Worm (Caenorhabditis elegans) whole organism, L4/young adult: ENCODE data around the gene ceh-75.

Experiments used
- W03F9.2 ChIP-seq: fragments of 150-350 bp; optimal IDR thresholded peaks from 2 replicates; lab custom pipeline; 2014; ENCODE audit warnings: missing biosample characterization, missing genetic modification characterization
- dao-5 ChIP-seq: sonication (generic microtip); optimal IDR thresholded peaks from 2 replicates; lab custom pipeline; 2016; ENCODE audit warnings: missing genotype, missing genetic modification characterization, moderate library complexity, missing compliant biosample characterization
- him-1 ChIP-seq: sonication (generic microtip); optimal IDR thresholded peaks from 2 replicates; lab custom pipeline; 2016; ENCODE audit warnings: missing genotype, missing genetic modification reagents, missing genetic modification characterization, missing compliant biosample characterization

Gene ceh-75

DNA sequence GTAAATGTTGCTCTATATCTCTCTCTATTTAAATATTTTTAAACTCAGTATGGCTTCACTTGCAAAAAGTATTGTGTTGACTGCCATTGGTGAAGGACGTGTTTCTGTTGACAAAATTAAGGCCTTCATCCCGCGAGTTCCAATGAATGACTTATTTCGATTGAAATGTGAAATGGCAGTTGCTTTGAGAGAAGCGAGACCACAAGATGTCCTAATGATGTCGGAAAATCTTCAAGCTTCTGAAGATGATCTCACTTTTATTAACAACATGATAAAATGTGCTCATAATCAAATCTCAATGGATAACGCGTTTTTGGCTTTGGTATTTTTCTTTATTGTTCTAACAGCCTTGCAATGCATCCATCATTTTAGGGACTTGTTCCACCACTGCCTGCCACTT, at the start of gene ceh-75:
Gene ceh-75, plus strand, starts transcription at position 50 of the 400 bp plus-strand sequence.
- TF ChIP-seq him-1 (no peak), dao-5 (no peak)

DNA sequence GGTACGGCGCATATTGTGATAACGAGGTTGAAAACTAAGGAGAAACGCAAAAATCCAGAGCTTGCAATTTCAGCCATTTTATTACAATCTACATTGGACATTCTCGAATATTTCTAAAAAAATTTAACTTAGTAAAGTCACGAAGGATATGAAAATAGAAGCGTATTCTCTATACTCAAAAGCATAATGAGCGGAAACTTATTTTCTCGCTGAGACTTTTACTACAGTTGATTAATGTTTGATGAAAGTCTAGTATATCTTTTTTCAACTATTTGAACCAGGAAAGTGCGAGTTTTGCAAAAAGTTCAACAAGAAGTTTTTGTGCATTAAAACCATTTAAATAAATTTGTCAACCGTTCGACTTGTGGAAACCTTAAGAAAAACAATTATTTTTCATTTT, 49.8 kb upstream of the ceh-75 start, which contains the start of gene srab-18:
Gene srab-18, minus strand, starts transcription at position 101 of the 400 bp plus-strand sequence.
- TF ChIP-seq dao-5 (no peak), him-1 (no peak), W03F9.2 (tag; lab: Kevin White, UChicago) (no peak)

DNA sequence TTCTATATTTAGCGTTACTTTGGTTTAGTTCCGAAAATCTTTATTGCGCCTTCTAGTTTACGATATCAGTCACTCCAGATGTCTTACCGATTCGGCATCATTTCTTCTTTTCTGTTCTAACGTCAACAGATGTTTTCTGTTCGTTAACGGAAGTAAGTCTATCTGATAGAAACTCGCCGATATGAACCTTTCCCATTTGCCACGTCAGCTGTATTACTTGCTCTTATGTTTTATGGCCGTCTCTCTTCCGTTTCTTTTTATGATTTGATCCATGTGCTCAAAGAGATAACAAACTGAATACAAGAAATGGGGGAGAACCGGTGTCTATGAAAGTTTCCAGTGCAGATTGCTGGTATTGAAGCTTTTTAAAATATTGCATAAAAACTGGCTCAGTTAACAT, 41.7 kb upstream of the ceh-75 start, which contains the start of gene srab-26:
Gene srab-26, minus strand, starts transcription at position 101 of the 400 bp plus-strand sequence.
- TF ChIP-seq him-1 = no peak
- TF ChIP-seq dao-5 = no peak
- TF ChIP-seq W03F9.2 (tag; lab: Kevin White, UChicago) = no peak

DNA sequence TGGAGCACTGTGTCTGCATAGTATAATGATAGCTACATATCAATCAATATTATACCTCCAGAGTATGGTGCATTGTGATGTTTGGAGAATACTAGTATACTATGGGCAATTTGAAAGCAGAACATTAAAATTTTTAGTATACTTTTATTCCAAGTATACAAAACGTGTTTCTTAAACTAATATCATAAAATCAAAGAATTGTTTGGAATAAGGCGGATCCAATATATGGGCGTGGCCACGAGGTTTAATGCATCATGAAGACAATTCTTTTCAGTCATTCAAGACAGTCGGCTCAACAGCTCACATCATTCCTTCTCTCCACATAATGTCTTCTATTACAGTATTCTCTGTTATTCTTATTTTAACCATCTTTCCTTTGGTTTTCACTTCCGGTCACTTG, 41.3 kb upstream of the ceh-75 start, which contains the start of gene sdz-31:
Gene sdz-31, plus strand, starts transcription at position 301 of the 400 bp plus-strand sequence.
- no peak for TF ChIP-seq dao-5

ce11 chrV:9885918-9886488, 35.1 kb upstream of the ceh-75 start, which contains the start of gene clp-9:
Gene clp-9 (minus strand): TSS chrV:9885968.
- no peak for TF ChIP-seq dao-5
- TF ChIP-seq him-1 = no peak
- no peak for TF ChIP-seq W03F9.2 (tag; lab: Kevin White, UChicago)

DNA sequence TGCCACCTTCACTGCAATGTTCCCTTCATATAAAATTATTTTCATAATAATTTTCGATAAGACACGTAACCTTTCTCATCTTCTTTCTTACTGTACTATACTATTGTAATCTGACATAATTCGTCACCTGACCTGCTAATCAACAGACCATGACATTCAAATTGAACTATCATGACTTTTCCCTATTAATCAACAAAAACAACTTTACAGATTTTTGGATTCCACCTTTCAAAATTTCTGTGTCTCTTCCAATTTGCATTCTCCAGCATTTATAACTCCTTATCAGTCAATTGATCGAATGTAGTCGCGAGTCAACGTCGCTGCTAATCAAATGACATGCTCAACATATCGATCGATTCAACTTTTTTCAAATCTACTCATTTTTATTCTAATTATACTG, 31.5 kb upstream of the ceh-75 start, which contains the start of gene fshr-1:
Gene fshr-1, plus strand, starts transcription at position 209 of the 400 bp plus-strand sequence.
- TF ChIP-seq dao-5 (no peak), him-1 (no peak), W03F9.2 (tag; lab: Kevin White, UChicago) (no peak)

- TF ChIP-seq him-1 (no peak), W03F9.2 (tag; lab: Kevin White, UChicago) (no peak), dao-5 (no peak)
Observed at ce11 chrV:9899278-9899677, 21.9 kb upstream of the ceh-75 start, which contains the start of gene egl-47. Gene egl-47 (plus strand): TSS chrV:9899578.

- no peak for TF ChIP-seq him-1
- TF ChIP-seq W03F9.2 (tag; lab: Kevin White, UChicago) = no peak
- TF ChIP-seq dao-5 = no peak
Observed at ce11 chrV:9901119-9901518, 20.0 kb upstream of the ceh-75 start.

DNA sequence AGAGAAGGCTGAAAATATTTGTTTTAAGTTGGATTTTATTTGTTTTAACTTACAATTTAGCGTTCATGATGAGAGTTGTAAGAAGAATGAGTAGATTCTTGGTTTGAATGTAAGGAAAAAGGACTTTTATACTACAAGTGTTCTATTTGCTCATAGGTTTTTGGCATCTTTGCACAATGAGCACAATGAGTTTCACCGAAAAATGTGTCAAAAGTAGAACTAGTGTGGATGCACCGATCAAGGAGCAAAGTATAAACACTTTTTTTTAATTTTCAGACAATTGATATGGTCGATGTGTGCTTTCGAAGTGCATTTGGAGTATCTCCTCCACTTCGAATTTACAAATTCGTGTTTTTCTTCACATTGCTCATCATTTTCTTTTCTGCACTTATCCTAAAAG, 15.0 kb upstream of the ceh-75 start, which contains the start of gene fipr-11:
Gene fipr-11, minus strand, starts transcription at position 101 of the 400 bp plus-strand sequence.
- no peak for TF ChIP-seq W03F9.2 (tag; lab: Kevin White, UChicago)

DNA sequence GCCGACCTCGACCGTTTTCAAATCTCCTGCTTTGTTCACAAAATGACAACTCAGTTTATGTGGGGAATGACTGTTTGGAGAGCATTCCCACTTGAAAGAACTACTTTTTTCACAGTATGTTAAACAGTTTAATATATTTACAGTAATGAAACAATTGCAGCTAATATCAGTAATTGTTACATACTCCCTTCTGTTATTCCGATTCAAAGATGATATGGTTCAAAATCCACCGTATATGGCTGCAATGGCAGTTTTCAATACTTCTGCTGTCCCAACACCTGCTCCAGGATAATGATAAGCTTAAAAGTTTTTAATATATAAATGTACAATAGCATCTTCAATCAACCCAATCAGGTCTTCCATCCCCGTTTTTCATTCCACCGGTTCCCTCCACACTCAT, 13.9 kb upstream of the ceh-75 start:
- TF ChIP-seq dao-5 = no peak

- TF ChIP-seq W03F9.2 (tag; lab: Kevin White, UChicago) = no peak
- no peak for TF ChIP-seq dao-5
- TF ChIP-seq him-1 = no peak
Observed at ce11 chrV:9909624-9910023, 11.5 kb upstream of the ceh-75 start.

- TF ChIP-seq dao-5 (no peak), him-1 (no peak), W03F9.2 (tag; lab: Kevin White, UChicago) (no peak)
Observed at ce11 chrV:9911165-9911564, 10.0 kb upstream of the ceh-75 start.

DNA sequence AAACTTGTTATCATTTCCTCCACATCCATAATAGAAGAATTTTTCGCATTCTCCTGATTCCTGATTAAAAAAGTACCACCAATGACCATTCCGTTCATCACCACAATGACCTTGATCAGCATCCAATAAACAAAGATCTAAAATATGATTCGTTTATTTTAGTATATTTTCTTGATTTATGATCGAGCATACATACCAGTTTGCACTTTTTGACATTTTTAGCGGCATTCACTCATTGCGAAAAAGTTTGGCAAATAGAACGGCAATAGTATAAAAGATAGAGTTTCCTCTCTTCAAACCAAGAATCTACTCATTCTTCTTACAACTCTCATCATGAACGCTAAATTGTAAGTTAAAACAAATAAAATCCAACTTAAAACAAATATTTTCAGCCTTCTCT, 7.3 kb upstream of the ceh-75 start, which contains the start of gene fipr-10:
Gene fipr-10, plus strand, starts transcription at position 301 of the 400 bp plus-strand sequence.
- TF ChIP-seq dao-5 = no peak
- TF ChIP-seq W03F9.2 (tag; lab: Kevin White, UChicago) = no peak
- no peak for TF ChIP-seq him-1

- TF ChIP-seq him-1 (no peak), W03F9.2 (tag; lab: Kevin White, UChicago) (no peak), dao-5 (no peak)
Observed at ce11 chrV:9915021-9915420, 6.1 kb upstream of the ceh-75 start, which contains the start of gene mec-9. Gene mec-9 (minus strand): TSS chrV:9915121.

ce11 chrV:9916665-9917064, 4.5 kb upstream of the ceh-75 start, which contains the start of gene C50H2.4:
Gene C50H2.4 (plus strand): TSS chrV:9916965.
- TF ChIP-seq W03F9.2 (tag; lab: Kevin White, UChicago) (no peak), him-1 (no peak), dao-5 (no peak)

DNA sequence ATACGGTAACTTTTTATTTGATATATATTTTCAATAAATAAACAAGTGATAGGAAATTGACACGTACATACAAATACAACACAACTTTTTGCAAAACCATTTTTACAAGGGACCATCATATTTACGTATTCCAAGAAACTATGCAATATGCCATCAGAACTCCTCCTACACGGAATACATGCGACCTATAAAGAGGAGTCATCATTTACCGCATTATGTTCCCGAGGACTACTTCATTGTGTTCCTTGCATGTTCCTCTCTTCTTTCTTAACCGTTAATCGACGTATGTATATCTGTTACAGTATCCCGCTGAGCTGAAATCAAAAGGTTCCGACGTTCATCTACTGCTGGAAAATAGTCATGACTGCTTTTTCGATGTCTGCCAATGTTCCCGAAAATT, 2.7 kb upstream of the ceh-75 start, which contains the start of gene C50H2.5:
Gene C50H2.5, plus strand, starts transcription at position 301 of the 400 bp plus-strand sequence.
- no peak for TF ChIP-seq dao-5
- no peak for TF ChIP-seq W03F9.2 (tag; lab: Kevin White, UChicago)
- no peak for TF ChIP-seq him-1
